Fruit fly (Drosophila melanogaster): Measurements from ENCODE around the gene CG14104.

The CG14104 gene

dm6 chr3L:19812491-19812890 is 5.5 kb upstream of the CG14104 start:
- TF ChIP-seq CTCF (optimal IDR thresholded peaks at IDR 0.05): no peak

dm6 chr3L:19807521-19807920 is 522 bp upstream of the CG14104 start:
- TF ChIP-seq CG8478 (optimal IDR thresholded peaks at IDR 0.05): no peak
- TF ChIP-seq CTCF (optimal IDR thresholded peaks at IDR 0.05): no peak

dm6 chr3L:19805895-19806294 is 1.1 kb downstream of the CG14104 start, which contains the start of gene CG34116:
CG34116 (minus strand) TSS chr3L:19806036.
- TF ChIP-seq CTCF (optimal IDR thresholded peaks at IDR 0.05) (no peak), CG8478 (optimal IDR thresholded peaks at IDR 0.05) (no peak)

- TF ChIP-seq CTCF (optimal IDR thresholded peaks at IDR 0.05) (no peak), CG8478 (optimal IDR thresholded peaks at IDR 0.05) (no peak)
These were observed 2.1 kb downstream of the CG14104 start, which contains the start of the genes TORIP and Ccdc58 for dm6 chr3L:19804908-19805307. TORIP (minus strand) TSS chr3L:19805080. Ccdc58 (plus strand) TSS chr3L:19805181.

dm6 chr3L:19801105-19801504 is 5.9 kb downstream of the CG14104 start, which contains the start of gene CG14102:
CG14102 (minus strand) TSS chr3L:19801291.
- TF ChIP-seq CG8478 (optimal IDR thresholded peaks at IDR 0.05): no peak

- TF ChIP-seq CTCF (optimal IDR thresholded peaks at IDR 0.05) (no peak), CG8478 (optimal IDR thresholded peaks at IDR 0.05) (no peak)
These were observed 8.0 kb downstream of the CG14104 start, which contains the start of gene Ir76a for dm6 chr3L:19798978-19799377. Ir76a (plus strand) TSS chr3L:19799278.

dm6 chr3L:19794203-19794802 is 12.7 kb downstream of the CG14104 start:
- TF ChIP-seq CG8478 (optimal IDR thresholded peaks at IDR 0.05) (no peak), CTCF (optimal IDR thresholded peaks at IDR 0.05) (no peak)

dm6 chr3L:19793438-19793998 is 13.5 kb downstream of the CG14104 start, which contains the start of the genes CG42637, Gyc76C and SREBP:
CG42637 (minus strand) TSS chr3L:19793569.
Gyc76C (minus strand) TSS chr3L:19793569.
SREBP (plus strand) TSS chr3L:19793935.
- no peak for TF ChIP-seq CG8478 (optimal IDR thresholded peaks at IDR 0.05)
- TF ChIP-seq CTCF (optimal IDR thresholded peaks at IDR 0.05): peak; percentile 19 to 55

- TF ChIP-seq CTCF (optimal IDR thresholded peaks at IDR 0.05) (no peak), CG8478 (optimal IDR thresholded peaks at IDR 0.05) (no peak)
These were observed 14.1 kb downstream of the CG14104 start for dm6 chr3L:19792717-19793437.

- TF ChIP-seq CG8478 (optimal IDR thresholded peaks at IDR 0.05): no peak
- TF ChIP-seq CTCF (optimal IDR thresholded peaks at IDR 0.05): peak in 1 of 2 experiments; percentile 9
These were observed 15.3 kb downstream of the CG14104 start for dm6 chr3L:19791688-19792073.

dm6 chr3L:19790929-19791687 is 15.9 kb downstream of the CG14104 start:
- TF ChIP-seq CG8478 (optimal IDR thresholded peaks at IDR 0.05): no peak
- TF ChIP-seq CTCF (optimal IDR thresholded peaks at IDR 0.05): no peak

- no peak for TF ChIP-seq CG8478 (optimal IDR thresholded peaks at IDR 0.05)
- TF ChIP-seq CTCF (optimal IDR thresholded peaks at IDR 0.05): no peak
These were observed 16.5 kb downstream of the CG14104 start for dm6 chr3L:19790564-19790928.

- no peak for TF ChIP-seq CTCF (optimal IDR thresholded peaks at IDR 0.05)
- TF ChIP-seq CG8478 (optimal IDR thresholded peaks at IDR 0.05): no peak
These were observed 19.4 kb downstream of the CG14104 start for dm6 chr3L:19787632-19788031.

- no peak for TF ChIP-seq CTCF (optimal IDR thresholded peaks at IDR 0.05)
These were observed 28.5 kb downstream of the CG14104 start for dm6 chr3L:19778530-19778929.

dm6 chr3L:19777279-19777960 is 29.6 kb downstream of the CG14104 start:
- TF ChIP-seq CTCF (optimal IDR thresholded peaks at IDR 0.05) (no peak), CG8478 (optimal IDR thresholded peaks at IDR 0.05) (no peak)
